Fruit fly (Drosophila melanogaster) whole organism, embryonic: ENCODE measurements around the gene CG11562.

ENCODE experiments used
- Ada2b ChIP-seq: fragments of 200-800 bp; sonication (Bioruptor generic); IDR thresholded peaks from 2 replicates; pipeline ENCODE4 v1.3.6; 2022; ENCODE audit warnings: missing biosample characterization, missing genetic modification characterization
- Atf-2 ChIP-seq: fragments of 200-800 bp; sonication (Bioruptor generic); optimal IDR thresholded peaks from 2 replicates; lab custom pipeline; 2016; ENCODE audit warnings: missing biosample characterization, missing genetic modification characterization
- BEAF-32 ChIP-seq: fragments of 200-800 bp; sonication (Bioruptor generic); optimal IDR thresholded peaks from 3 replicates; lab custom pipeline; 2017; ENCODE audit warnings: missing biosample characterization, missing genetic modification characterization, mild to moderate bottlenecking, moderate library complexity, missing genetic modification reagents
- CG1024 ChIP-seq: fragments of 200-800 bp; sonication (Bioruptor generic); IDR thresholded peaks from 2 replicates; pipeline ENCODE4 v1.3.6; 2022; ENCODE audit warnings: missing biosample characterization, missing genetic modification characterization
- CG10654 ChIP-seq: fragments of 200-800 bp; sonication (Bioruptor generic); optimal IDR thresholded peaks from 2 replicates; lab custom pipeline; 2016; ENCODE audit warnings: missing biosample characterization, missing genetic modification characterization
- CG11456 ChIP-seq: fragments of 200-800 bp; sonication (Bioruptor generic); IDR thresholded peaks from 3 replicates; pipeline ENCODE4 v1.3.6; 2022; ENCODE audit warnings: missing biosample characterization, missing genetic modification characterization
- CG12391 ChIP-seq: fragments of 200-800 bp; sonication (Bioruptor generic); optimal IDR thresholded peaks from 3 replicates; lab custom pipeline; 2018; ENCODE audit warnings: missing biosample characterization, mild to moderate bottlenecking, missing genetic modification characterization, moderate library complexity
- CG12769 ChIP-seq: fragments of 200-800 bp; sonication (Bioruptor generic); optimal IDR thresholded peaks from 2 replicates; lab custom pipeline; 2019; ENCODE audit warnings: missing biosample characterization, mild to moderate bottlenecking, missing genetic modification characterization, moderate library complexity
- CG13775 ChIP-seq: fragments of 200-800 bp; sonication (Bioruptor generic); optimal IDR thresholded peaks from 3 replicates; lab custom pipeline; 2017; ENCODE audit warnings: missing biosample characterization, mild to moderate bottlenecking, missing genetic modification characterization
- CG14667 ChIP-seq: fragments of 200-800 bp; sonication (Bioruptor generic); IDR thresholded peaks from 2 replicates; pipeline ENCODE4 v1.3.6; 2022; ENCODE audit warnings: missing biosample characterization, missing genetic modification characterization
- CG15011 ChIP-seq: fragments of 200-800 bp; sonication (Bioruptor generic); optimal IDR thresholded peaks from 3 replicates; lab custom pipeline; 2018; ENCODE audit warnings: missing biosample characterization, mild to moderate bottlenecking, missing genetic modification characterization
- CG15479 ChIP-seq: fragments of 200-800 bp; sonication (Bioruptor generic); optimal IDR thresholded peaks from 3 replicates; lab custom pipeline; 2019; ENCODE audit warnings: missing biosample characterization, mild to moderate bottlenecking, missing genetic modification characterization, moderate library complexity
- CG1792 ChIP-seq: fragments of 200-800 bp; sonication (Bioruptor generic); optimal IDR thresholded peaks from 2 replicates; lab custom pipeline; 2016; ENCODE audit warnings: missing biosample characterization, missing genetic modification characterization
- CG30403 ChIP-seq: fragments of 200-800 bp; sonication (Bioruptor generic); optimal IDR thresholded peaks from 3 replicates; lab custom pipeline; 2016; ENCODE audit warnings: missing biosample characterization, missing genetic modification characterization
- CG32772 ChIP-seq: fragments of 200-800 bp; sonication (Bioruptor generic); IDR thresholded peaks from 2 replicates; pipeline ENCODE4 v1.3.6; 2022; ENCODE audit warnings: missing biosample characterization, missing genetic modification characterization
- CG3281 ChIP-seq: fragments of 200-800 bp; sonication (Bioruptor generic); optimal IDR thresholded peaks from 3 replicates; lab custom pipeline; 2017; ENCODE audit warnings: missing biosample characterization, mild to moderate bottlenecking, missing genetic modification characterization
- CG34422 ChIP-seq: fragments of 200-800 bp; sonication (Bioruptor generic); IDR thresholded peaks from 3 replicates; pipeline ENCODE4 v1.3.6; 2022; ENCODE audit warnings: missing biosample characterization, missing genetic modification characterization
- CG4424 ChIP-seq: fragments of 200-800 bp; sonication (Bioruptor generic); optimal IDR thresholded peaks from 3 replicates; lab custom pipeline; 2016; ENCODE audit warnings: missing biosample characterization, missing genetic modification characterization
- CG7556 ChIP-seq: fragments of 200-800 bp; sonication (Bioruptor generic); optimal IDR thresholded peaks from 2 replicates; lab custom pipeline; 2017; ENCODE audit warnings: missing biosample characterization, mild to moderate bottlenecking, missing genetic modification characterization
- CG8089 ChIP-seq: fragments of 200-800 bp; sonication (Bioruptor generic); optimal IDR thresholded peaks from 3 replicates; lab custom pipeline; 2016; ENCODE audit warnings: missing biosample characterization, missing genetic modification characterization
- CG8924 ChIP-seq: fragments of 200-800 bp; optimal IDR thresholded peaks from 3 replicates; lab custom pipeline; 2019; ENCODE audit warnings: missing biosample characterization, mild to moderate bottlenecking, missing genetic modification characterization, moderate library complexity
- Dad ChIP-seq: fragments of 200-800 bp; sonication (Bioruptor generic); optimal IDR thresholded peaks from 3 replicates; lab custom pipeline; 2016; ENCODE audit warnings: missing biosample characterization, missing genetic modification characterization
- Dll ChIP-seq: fragments of 200-800 bp; sonication (Bioruptor generic); IDR thresholded peaks from 4 replicates; pipeline ENCODE4 v1.3.6; 2022; ENCODE audit warnings: missing biosample characterization, missing genetic modification characterization; ENCODE audit not compliant: partially characterized antibody
- H15 ChIP-seq: fragments of 200-800 bp; sonication (Bioruptor generic); IDR thresholded peaks from 3 replicates; pipeline ENCODE4 v1.3.6; 2022; ENCODE audit warnings: missing biosample characterization, missing genetic modification characterization
- Mes4 ChIP-seq: fragments of 200-800 bp; sonication (Bioruptor generic); optimal IDR thresholded peaks from 2 replicates; lab custom pipeline; 2016; ENCODE audit warnings: missing biosample characterization, missing genetic modification characterization
- Sin3A ChIP-seq: fragments of >200 bp; optimal IDR thresholded peaks from 2 replicates; lab custom pipeline; 2018
- YL-1 ChIP-seq: fragments of 200-800 bp; sonication (Bioruptor generic); optimal IDR thresholded peaks from 3 replicates; lab custom pipeline; 2017; ENCODE audit warnings: missing biosample characterization, mild to moderate bottlenecking, missing genetic modification characterization
- al ChIP-seq: fragments of 200-800 bp; sonication (Bioruptor generic); IDR thresholded peaks from 2 replicates; pipeline ENCODE4 v1.3.6; 2022; ENCODE audit warnings: missing biosample characterization, missing genetic modification characterization
- ap ChIP-seq: fragments of 200-800 bp; sonication (Bioruptor generic); IDR thresholded peaks from 2 replicates; pipeline ENCODE4 v1.3.6; 2022; ENCODE audit warnings: missing biosample characterization, missing genetic modification characterization
- ato ChIP-seq: fragments of 200-800 bp; sonication (Bioruptor generic); IDR thresholded peaks from 2 replicates; pipeline ENCODE4 v1.3.6; 2022; ENCODE audit warnings: missing biosample characterization, missing genetic modification characterization; ENCODE audit not compliant: partially characterized antibody
- cg ChIP-seq: fragments of 200-800 bp; sonication (Bioruptor generic); optimal IDR thresholded peaks from 3 replicates; lab custom pipeline; 2019; ENCODE audit warnings: missing biosample characterization, mild to moderate bottlenecking, missing genetic modification characterization, moderate library complexity
- chn ChIP-seq: fragments of 200-800 bp; sonication (Bioruptor generic); optimal IDR thresholded peaks from 2 replicates; lab custom pipeline; 2016; ENCODE audit warnings: missing biosample characterization, missing genetic modification characterization
- ci ChIP-seq: fragments of 200-800 bp; sonication (Bioruptor generic); IDR thresholded peaks from 3 replicates; pipeline ENCODE4 v1.3.6; 2022; ENCODE audit warnings: missing biosample characterization, missing genetic modification characterization
- crc ChIP-seq: fragments of 200-800 bp; sonication (Bioruptor generic); optimal IDR thresholded peaks from 2 replicates; lab custom pipeline; 2016; ENCODE audit warnings: missing biosample characterization, missing genetic modification characterization
- ftz-f1 ChIP-seq: fragments of 200-800 bp; sonication (Bioruptor generic); optimal IDR thresholded peaks from 2 replicates; lab custom pipeline; 2016; ENCODE audit warnings: missing biosample characterization, missing genetic modification characterization
- grau ChIP-seq: fragments of 200-800 bp; optimal IDR thresholded peaks from 3 replicates; lab custom pipeline; 2019; ENCODE audit warnings: missing biosample characterization, mild to moderate bottlenecking, missing genetic modification characterization, moderate library complexity
- grn ChIP-seq: fragments of 200-800 bp; sonication (Bioruptor generic); optimal IDR thresholded peaks from 3 replicates; lab custom pipeline; 2017; ENCODE audit warnings: missing biosample characterization, missing genetic modification characterization
- jing ChIP-seq: fragments of 200-800 bp; sonication (Bioruptor generic); optimal IDR thresholded peaks from 2 replicates; lab custom pipeline; 2018; ENCODE audit warnings: missing biosample characterization, mild to moderate bottlenecking, missing genetic modification characterization
- mld ChIP-seq: fragments of 200-800 bp; sonication (Bioruptor generic); IDR thresholded peaks from 3 replicates; pipeline ENCODE4 v1.3.6; 2022; ENCODE audit warnings: missing biosample characterization, missing genetic modification characterization; ENCODE audit not compliant: partially characterized antibody
- nom ChIP-seq: fragments of 200-800 bp; sonication (Bioruptor generic); optimal IDR thresholded peaks from 2 replicates; lab custom pipeline; 2017; ENCODE audit warnings: missing biosample characterization, missing genetic modification characterization, mild to moderate bottlenecking, moderate library complexity, missing genetic modification reagents
- ro ChIP-seq: fragments of 200-800 bp; sonication (Bioruptor generic); IDR thresholded peaks from 2 replicates; pipeline ENCODE4 v1.3.6; 2022; ENCODE audit warnings: missing biosample characterization, missing genetic modification characterization
- run ChIP-seq: fragments of 200-800 bp; sonication (Bioruptor generic); optimal IDR thresholded peaks from 3 replicates; lab custom pipeline; 2018; ENCODE audit warnings: missing biosample characterization, mild to moderate bottlenecking, missing genetic modification characterization
- salm ChIP-seq: fragments of 200-800 bp; sonication (Bioruptor generic); optimal IDR thresholded peaks from 2 replicates; lab custom pipeline; 2018; ENCODE audit warnings: missing biosample characterization, mild to moderate bottlenecking, missing genetic modification characterization
- sc ChIP-seq, 3 experiments: fragments of >200 bp in 2 of 3; fragments of 200-800 bp in 1 of 3; sonication (Bioruptor generic) in 1 of 3; optimal IDR thresholded peaks; 2 replicates in 2 of 3; 3 replicates in 1 of 3; lab custom pipeline; 2017; ENCODE audit warnings: mild to moderate bottlenecking in 1 of 3, missing biosample characterization in 1 of 3, missing genetic modification characterization in 1 of 3, missing genetic modification reagents in 1 of 3
- sens ChIP-seq: fragments of 200-800 bp; sonication (Bioruptor generic); peaks from one replicate; lab custom pipeline; 2016; ENCODE audit warnings: missing biosample characterization, missing genetic modification characterization
- sima ChIP-seq: fragments of 200-800 bp; sonication (Bioruptor generic); optimal IDR thresholded peaks from 2 replicates; lab custom pipeline; 2016; ENCODE audit warnings: missing biosample characterization, missing genetic modification characterization
- ssp ChIP-seq: fragments of 200-800 bp; sonication (Bioruptor generic); IDR thresholded peaks from 2 replicates; pipeline ENCODE4 v1.3.6; 2022; ENCODE audit warnings: missing biosample characterization, missing genetic modification characterization
- wdn ChIP-seq: fragments of 200-800 bp; sonication (Bioruptor generic); IDR thresholded peaks from 2 replicates; pipeline ENCODE4 v1.3.6; 2022; ENCODE audit warnings: missing biosample characterization, missing genetic modification characterization
- wek ChIP-seq: fragments of 200-800 bp; sonication (Bioruptor generic); optimal IDR thresholded peaks from 3 replicates; lab custom pipeline; 2018; ENCODE audit warnings: missing biosample characterization, mild to moderate bottlenecking, missing genetic modification characterization, moderate library complexity
- z ChIP-seq: fragments of 200-800 bp; sonication (Bioruptor generic); IDR thresholded peaks from 3 replicates; pipeline ENCODE4 v1.3.6; 2022; ENCODE audit warnings: missing biosample characterization, missing genetic modification characterization

CG11562 gene

DNA sequence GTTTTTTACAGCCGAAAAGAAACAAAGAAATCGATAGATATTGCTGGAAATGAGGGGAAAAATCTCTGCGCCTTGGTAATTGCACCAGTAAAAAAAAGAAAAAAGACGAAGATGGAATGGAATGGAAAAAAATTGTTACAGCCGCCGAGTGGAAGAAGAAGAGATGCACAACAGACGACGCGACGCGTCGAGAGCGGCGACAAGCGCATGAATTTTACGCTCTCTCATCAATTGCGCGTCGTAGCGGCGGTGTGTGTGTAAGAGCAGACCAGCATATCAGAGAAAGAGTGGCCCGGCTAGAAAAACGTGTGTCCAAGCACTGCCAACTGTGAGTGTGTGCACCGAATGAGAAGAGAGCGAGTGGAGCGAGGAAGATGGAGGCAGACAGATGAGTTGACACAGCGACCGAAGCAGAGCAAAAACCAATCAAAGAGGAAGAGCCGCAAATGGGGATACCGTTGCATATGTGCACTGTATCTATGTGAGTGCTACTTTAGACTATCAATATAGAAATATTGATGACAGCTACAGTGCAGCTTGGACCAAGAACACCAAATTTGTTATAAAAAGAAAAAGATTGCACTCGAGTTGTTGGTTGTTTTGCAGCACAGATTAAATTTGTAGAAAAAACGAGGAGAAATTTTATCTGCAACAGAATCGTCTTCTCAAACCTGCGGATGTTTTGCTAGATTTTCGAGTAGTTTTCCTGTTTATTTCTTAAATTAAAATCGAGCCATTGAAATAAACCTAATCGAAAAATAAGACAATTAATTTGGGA, 43.0 kb upstream of the CG11562 start (continued):
- TF ChIP-seq CG15479 (GFP tag; lab: Kevin White, UChicago) (peak; percentile 87), CG12769 (tag; lab: Kevin White, UChicago) (no peak), Mes4 (GFP tag; lab: Kevin White, UChicago) (no peak), CG15011 (GFP tag; lab: Kevin White, UChicago) (no peak), CG10654 (GFP tag; lab: Kevin White, UChicago) (no peak), CG12391 (tag; lab: Kevin White, UChicago) (peak; percentile 6), sens (GFP tag; lab: Kevin White, UChicago) (peak; percentile 87), Sin3A (lab: Kevin White, UChicago) (no peak), grau (tag; lab: Kevin White, UChicago) (peak; percentile 84), CG32772 (GFP tag; lab: Robert Waterston, UW) (no peak), z (GFP tag; lab: Robert Waterston, UW) (peak; percentile 73; the same call in 2 of the 3 replicates), crc (no peak), ap (GFP tag; lab: Robert Waterston, UW) (no peak), ftz-f1 (GFP tag; lab: Kevin White, UChicago) (no peak), Dll (peak; percentile 54; the same call in 3 of the 4 replicates), CG3281 (GFP tag; lab: Kevin White, UChicago) (no peak), wek (GFP tag; lab: Kevin White, UChicago) (no peak), CG14667 (GFP tag; lab: Robert Waterston, UW) (no peak), Ada2b (GFP tag; lab: Robert Waterston, UW) (no peak), YL-1 (GFP tag; lab: Kevin White, UChicago) (peak; percentile 13), salm (tag; lab: Kevin White, UChicago) (no peak), CG1792 (GFP tag; lab: Kevin White, UChicago) (no peak), ssp (no peak), CG4424 (peak; percentile 10), nom (GFP tag; lab: Kevin White, UChicago) (peak; percentile 84), grn (GFP tag; lab: Kevin White, UChicago) (no peak), chn (no peak), sc (optimal IDR thresholded peaks at IDR 0.05; lab: Kevin White, UChicago) (no peak), sc (GFP tag; optimal IDR thresholded peaks at IDR 0.05; lab: Kevin White, UChicago) (no peak), cg (GFP tag; lab: Kevin White, UChicago) (peak; percentile 88), CG7556 (GFP tag; lab: Kevin White, UChicago) (peak; percentile 22), jing (no peak), Dad (no peak), CG11456 (no peak), mld (GFP tag; lab: Robert Waterston, UW) (no peak), CG8924 (no peak), ci (GFP tag; lab: Robert Waterston, UW) (peak; percentile 55; the same call in 2 of the 3 replicates), run (tag; lab: Kevin White, UChicago) (no peak), CG13775 (GFP tag; lab: Kevin White, UChicago) (no peak), Atf-2 (GFP tag; lab: Kevin White, UChicago) (no peak), al (GFP tag; lab: Robert Waterston, UW) (no peak), CG1024 (GFP tag; lab: Robert Waterston, UW) (no peak), H15 (GFP tag; lab: Robert Waterston, UW) (no peak), wdn (no peak), CG34422 (no peak; the same call in 2 of the 3 replicates), sima (GFP tag; lab: Kevin White, UChicago) (no peak), ro (no peak), ato (GFP tag; lab: Robert Waterston, UW) (no peak), BEAF-32 (GFP tag; lab: Kevin White, UChicago) (no peak), CG8089 (GFP tag; lab: Kevin White, UChicago) (no peak), CG30403 (GFP tag; lab: Kevin White, UChicago) (peak; percentile 15)
